Fruit fly (Drosophila melanogaster) whole organism, embryonic: ENCODE results near the gene ABCB7.

ENCODE experiments used
- Atf-2 ChIP-seq: fragments of 200-800 bp; sonication (Bioruptor generic); optimal IDR thresholded peaks from 2 replicates; lab custom pipeline; 2016; ENCODE audit warnings: missing biosample characterization, missing genetic modification characterization
- B-H2 ChIP-seq: fragments of 200-800 bp; sonication (Bioruptor generic); optimal IDR thresholded peaks from 2 replicates; lab custom pipeline; 2018; ENCODE audit warnings: missing biosample characterization, mild to moderate bottlenecking, missing genetic modification characterization
- CG10209 ChIP-seq: fragments of 200-800 bp; sonication (Bioruptor generic); optimal IDR thresholded peaks from 3 replicates; lab custom pipeline; 2017; ENCODE audit warnings: missing biosample characterization, mild to moderate bottlenecking, missing genetic modification characterization, missing genetic modification reagents
- CG10543 ChIP-seq: fragments of 200-800 bp; sonication (Bioruptor generic); optimal IDR thresholded peaks from 3 replicates; lab custom pipeline; 2017; ENCODE audit warnings: missing biosample characterization, mild to moderate bottlenecking, missing genetic modification characterization, moderate library complexity
- CG10654 ChIP-seq: fragments of 200-800 bp; sonication (Bioruptor generic); optimal IDR thresholded peaks from 2 replicates; lab custom pipeline; 2016; ENCODE audit warnings: missing biosample characterization, missing genetic modification characterization
- CG11456 ChIP-seq: fragments of 200-800 bp; sonication (Bioruptor generic); IDR thresholded peaks from 3 replicates; pipeline ENCODE4 v1.3.6; 2022; ENCODE audit warnings: missing biosample characterization, missing genetic modification characterization
- CG12071 ChIP-seq: fragments of 200-800 bp; sonication (Bioruptor generic); optimal IDR thresholded peaks from 3 replicates; lab custom pipeline; 2018; ENCODE audit warnings: missing biosample characterization, mild to moderate bottlenecking, missing genetic modification characterization
- CG15696 ChIP-seq: fragments of 200-800 bp; sonication (Bioruptor generic); optimal IDR thresholded peaks from 2 replicates; lab custom pipeline; 2019; ENCODE audit warnings: missing biosample characterization, mild to moderate bottlenecking, missing genetic modification characterization, moderate library complexity
- CG17568 ChIP-seq: fragments of 200-800 bp; sonication (Bioruptor generic); optimal IDR thresholded peaks from 2 replicates; lab custom pipeline; 2018; ENCODE audit warnings: missing biosample characterization, mild to moderate bottlenecking, missing genetic modification characterization, moderate library complexity
- CG18011 ChIP-seq: fragments of 200-800 bp; sonication (Bioruptor generic); optimal IDR thresholded peaks from 2 replicates; lab custom pipeline; 2017; ENCODE audit warnings: missing biosample characterization, missing genetic modification characterization, mild to moderate bottlenecking, moderate library complexity, missing genotype
- CG18764 ChIP-seq: fragments of 200-800 bp; sonication (Bioruptor generic); optimal IDR thresholded peaks from 3 replicates; lab custom pipeline; 2016; ENCODE audit warnings: missing biosample characterization, missing genetic modification characterization
- CG2889 ChIP-seq: fragments of 200-800 bp; sonication (Bioruptor generic); IDR thresholded peaks from 3 replicates; pipeline ENCODE4 v1.3.6; 2022; ENCODE audit warnings: missing biosample characterization, missing genetic modification characterization
- CG32532 ChIP-seq: fragments of 200-800 bp; sonication (Bioruptor generic); IDR thresholded peaks from 2 replicates; pipeline ENCODE4 v1.3.6; 2022; ENCODE audit warnings: missing biosample characterization, missing genetic modification characterization
- CG7987 ChIP-seq: fragments of 200-800 bp; sonication (Bioruptor generic); optimal IDR thresholded peaks from 2 replicates; lab custom pipeline; 2018; ENCODE audit warnings: missing biosample characterization, mild to moderate bottlenecking, missing genetic modification characterization, moderate library complexity
- CG8290 ChIP-seq, 3 experiments: fragments of 200-800 bp; sonication (Bioruptor generic); optimal IDR thresholded peaks; 2 replicates each; lab custom pipeline; 2016 to 2019; ENCODE audit warnings: missing biosample characterization in 3 of 3, missing genetic modification characterization in 3 of 3, mild to moderate bottlenecking in 2 of 3, moderate library complexity in 1 of 3
- CoRest ChIP-seq: fragments of 200-800 bp; sonication (Bioruptor generic); optimal IDR thresholded peaks from 3 replicates; lab custom pipeline; 2018; ENCODE audit warnings: missing biosample characterization, mild to moderate bottlenecking, missing genetic modification characterization, moderate library complexity
- D ChIP-seq, 2 experiments: fragments of 200-800 bp in 1 of 2; fragments of >200 bp in 1 of 2; sonication (Bioruptor generic) in 1 of 2; optimal IDR thresholded peaks; 2 replicates in 1 of 2; 3 replicates in 1 of 2; lab custom pipeline; 2017; ENCODE audit warnings: mild to moderate bottlenecking in 1 of 2, missing biosample characterization in 1 of 2, missing genetic modification characterization in 1 of 2, missing genetic modification reagents in 1 of 2
- Dad ChIP-seq: fragments of 200-800 bp; sonication (Bioruptor generic); optimal IDR thresholded peaks from 3 replicates; lab custom pipeline; 2016; ENCODE audit warnings: missing biosample characterization, missing genetic modification characterization
- ERR ChIP-seq: fragments of 200-800 bp; sonication (Bioruptor generic); optimal IDR thresholded peaks from 2 replicates; lab custom pipeline; 2016; ENCODE audit warnings: missing biosample characterization, missing genetic modification characterization
- Hmr ChIP-seq: fragments of 200-800 bp; sonication (Bioruptor generic); optimal IDR thresholded peaks from 3 replicates; lab custom pipeline; 2017; ENCODE audit warnings: mild to moderate bottlenecking, missing biosample characterization, missing genetic modification reagents, missing genetic modification characterization
- Jarid2 ChIP-seq: fragments of 200-800 bp; sonication (Bioruptor generic); optimal IDR thresholded peaks from 3 replicates; lab custom pipeline; 2017; ENCODE audit warnings: mild to moderate bottlenecking, missing biosample characterization, missing genetic modification reagents, missing genetic modification characterization
- Mes4 ChIP-seq: fragments of 200-800 bp; sonication (Bioruptor generic); optimal IDR thresholded peaks from 2 replicates; lab custom pipeline; 2016; ENCODE audit warnings: missing biosample characterization, missing genetic modification characterization
- NC2β ChIP-seq: fragments of 200-800 bp; sonication (Bioruptor generic); optimal IDR thresholded peaks from 2 replicates; lab custom pipeline; 2016; ENCODE audit warnings: missing biosample characterization, missing genetic modification characterization
- Neu2 ChIP-seq: fragments of 200-800 bp; sonication (Bioruptor generic); optimal IDR thresholded peaks from 3 replicates; lab custom pipeline; 2016; ENCODE audit warnings: missing biosample characterization, missing genetic modification characterization, borderline replicate concordance
- Sox102F ChIP-seq: fragments of 200-800 bp; sonication (Bioruptor generic); optimal IDR thresholded peaks from 2 replicates; lab custom pipeline; 2018; ENCODE audit warnings: missing biosample characterization, mild to moderate bottlenecking, missing genetic modification characterization, moderate library complexity
- Xbp1 ChIP-seq: fragments of 200-800 bp; sonication (Bioruptor generic); optimal IDR thresholded peaks from 3 replicates; lab custom pipeline; 2016; ENCODE audit warnings: missing biosample characterization, mild to moderate bottlenecking, missing genetic modification characterization
- Xrp1 ChIP-seq: fragments of 200-800 bp; sonication (Bioruptor generic); IDR thresholded peaks from 2 replicates; pipeline ENCODE4 v1.3.6; 2022; ENCODE audit warnings: missing biosample characterization, missing genetic modification characterization
- ac ChIP-seq: fragments of 200-800 bp; sonication (Bioruptor generic); optimal IDR thresholded peaks from 3 replicates; lab custom pipeline; 2017; ENCODE audit warnings: missing biosample characterization, mild to moderate bottlenecking, missing genetic modification characterization
- ap ChIP-seq: fragments of 200-800 bp; sonication (Bioruptor generic); IDR thresholded peaks from 2 replicates; pipeline ENCODE4 v1.3.6; 2022; ENCODE audit warnings: missing biosample characterization, missing genetic modification characterization
- bsh ChIP-seq, 2 experiments: fragments of 200-800 bp; sonication (Bioruptor generic); optimal IDR thresholded peaks; 2 replicates each; lab custom pipeline; 2017 to 2018; ENCODE audit warnings: mild to moderate bottlenecking in 2 of 2, missing biosample characterization in 2 of 2, missing genetic modification characterization in 2 of 2, moderate library complexity in 1 of 2
- dan ChIP-seq: fragments of 200-800 bp; sonication (Bioruptor generic); IDR thresholded peaks from 2 replicates; pipeline ENCODE4 v1.3.6; 2022; ENCODE audit warnings: missing biosample characterization, missing genetic modification characterization
- fd96Cb ChIP-seq: fragments of 200-800 bp; sonication (Bioruptor generic); optimal IDR thresholded peaks from 2 replicates; lab custom pipeline; 2018; ENCODE audit warnings: missing biosample characterization, mild to moderate bottlenecking, missing genetic modification characterization, moderate library complexity
- hb ChIP-seq: fragments of 200-800 bp; sonication (Bioruptor generic); IDR thresholded peaks from 3 replicates; pipeline ENCODE4 v1.3.6; 2022; ENCODE audit warnings: missing biosample characterization, missing genetic modification characterization; ENCODE audit not compliant: partially characterized antibody
- ken ChIP-seq: fragments of 200-800 bp; sonication (Bioruptor generic); IDR thresholded peaks from 3 replicates; pipeline ENCODE4 v1.3.6; 2022; ENCODE audit warnings: missing biosample characterization, missing genetic modification characterization
- lov ChIP-seq, 2 experiments: fragments of 200-800 bp in 1 of 2; fragments of >200 bp in 1 of 2; sonication (Bioruptor generic) in 1 of 2; IDR thresholded peaks in 1 of 2; optimal IDR thresholded peaks in 1 of 2; 2 replicates in 1 of 2; 3 replicates in 1 of 2; pipeline versions ENCODE4 v1.3.6 to Lab custom; 2017 to 2022; ENCODE audit warnings: missing biosample characterization in 1 of 2, missing genetic modification characterization in 1 of 2
- nmo ChIP-seq: fragments of 200-800 bp; sonication (Bioruptor generic); optimal IDR thresholded peaks from 2 replicates; lab custom pipeline; 2018; ENCODE audit warnings: missing biosample characterization, mild to moderate bottlenecking, missing genetic modification characterization, moderate library complexity
- nom ChIP-seq: fragments of 200-800 bp; sonication (Bioruptor generic); optimal IDR thresholded peaks from 2 replicates; lab custom pipeline; 2017; ENCODE audit warnings: missing biosample characterization, missing genetic modification characterization, mild to moderate bottlenecking, moderate library complexity, missing genetic modification reagents
- salm ChIP-seq: fragments of 200-800 bp; sonication (Bioruptor generic); optimal IDR thresholded peaks from 2 replicates; lab custom pipeline; 2018; ENCODE audit warnings: missing biosample characterization, mild to moderate bottlenecking, missing genetic modification characterization
- sd ChIP-seq: fragments of 200-800 bp; sonication (Bioruptor generic); optimal IDR thresholded peaks from 3 replicates; lab custom pipeline; 2018; ENCODE audit warnings: missing biosample characterization, mild to moderate bottlenecking, missing genetic modification characterization, moderate library complexity
- shn ChIP-seq: fragments of 200-800 bp; sonication (Bioruptor generic); optimal IDR thresholded peaks from 3 replicates; lab custom pipeline; 2016; ENCODE audit warnings: missing biosample characterization, missing genetic modification characterization
- sim ChIP-seq: fragments of 200-800 bp; sonication (Bioruptor generic); IDR thresholded peaks from 2 replicates; pipeline ENCODE4 v1.3.6; 2022; ENCODE audit warnings: missing biosample characterization, missing genetic modification characterization
- sob ChIP-seq: fragments of 200-800 bp; sonication (Bioruptor generic); IDR thresholded peaks from 2 replicates; pipeline ENCODE4 v1.3.6; 2022; ENCODE audit warnings: missing biosample characterization, missing genetic modification characterization
- sr ChIP-seq: fragments of 200-800 bp; sonication (Bioruptor generic); IDR thresholded peaks from 3 replicates; pipeline ENCODE4 v1.3.6; 2022; ENCODE audit warnings: missing biosample characterization, missing genetic modification characterization
- tio ChIP-seq: fragments of 200-800 bp; sonication (Bioruptor generic); optimal IDR thresholded peaks from 2 replicates; lab custom pipeline; 2017; ENCODE audit warnings: missing biosample characterization, missing genetic modification characterization, inconsistent platforms
- tll ChIP-seq, 2 experiments: fragments of 200-800 bp in 1 of 2; fragments of >200 bp in 1 of 2; sonication (Bioruptor generic) in 1 of 2; optimal IDR thresholded peaks; 2 replicates each; lab custom pipeline; 2017 to 2019; ENCODE audit warnings: missing biosample characterization in 2 of 2, missing genetic modification characterization in 2 of 2, mild to moderate bottlenecking in 1 of 2, moderate library complexity in 1 of 2
- zen ChIP-seq: fragments of 200-800 bp; sonication (Bioruptor generic); optimal IDR thresholded peaks from 3 replicates; lab custom pipeline; 2018; ENCODE audit warnings: missing biosample characterization, mild to moderate bottlenecking, missing genetic modification characterization, moderate library complexity
- zfh1 ChIP-seq: fragments of 200-800 bp; sonication (Bioruptor generic); IDR thresholded peaks from 3 replicates; pipeline ENCODE4 v1.3.6; 2022; ENCODE audit warnings: missing biosample characterization, missing genetic modification characterization

The ABCB7 gene

dm6 chr3L:1578391-1578948, 39.7 kb upstream of the ABCB7 start (continued):
- TF ChIP-seq dan (GFP tag; lab: Robert Waterston, UW): no peak
- TF ChIP-seq zfh1: peak; percentile 54; the same call in 2 of the 3 replicates
- TF ChIP-seq Hmr (GFP tag; lab: Kevin White, UChicago): no peak
- TF ChIP-seq ERR (GFP tag; lab: Kevin White, UChicago): no peak
- TF ChIP-seq CG10209 (GFP tag; lab: Kevin White, UChicago): peak; percentile 15
- no peak for TF ChIP-seq NC2β (GFP tag; lab: Kevin White, UChicago)
- peak; percentile 5; the same call in 1 of the 2 replicates for TF ChIP-seq sim (GFP tag; lab: Robert Waterston, UW)
- no peak for TF ChIP-seq Mes4 (GFP tag; lab: Kevin White, UChicago)
- TF ChIP-seq shn (GFP tag; lab: Kevin White, UChicago): peak; percentile 18
- TF ChIP-seq CG10654 (GFP tag; lab: Kevin White, UChicago): peak; percentile 24
- TF ChIP-seq ap (GFP tag; lab: Robert Waterston, UW): 0 out of 2 replicates have a peak, but pooled peaks have one; percentile 24
- no peak for TF ChIP-seq CG8290 (GFP tag; optimal IDR thresholded peaks at IDR 0.05; lab: Kevin White, UChicago)
- peak in 1 of 2 experiments; percentile 20 for TF ChIP-seq CG8290 (tag; optimal IDR thresholded peaks at IDR 0.05; lab: Kevin White, UChicago)
- TF ChIP-seq CG32532 (GFP tag; lab: Robert Waterston, UW): 0 out of 2 replicates have a peak, but pooled peaks have one; percentile 37
- TF ChIP-seq salm: no peak
- no peak for TF ChIP-seq CG18011 (GFP tag; lab: Kevin White, UChicago)
- TF ChIP-seq nmo (GFP tag; lab: Kevin White, UChicago): peak; percentile 4
- 0 out of 3 replicates have a peak, but pooled peaks have one; percentile 38 for TF ChIP-seq ken (GFP tag; lab: Robert Waterston, UW)
- peak; percentile 46 for TF ChIP-seq Sox102F (GFP tag; lab: Kevin White, UChicago)
- TF ChIP-seq sob: 0 out of 2 replicates have a peak, but pooled peaks have one; percentile 52
- TF ChIP-seq CG17568 (GFP tag; lab: Kevin White, UChicago): peak; percentile 28
- TF ChIP-seq CG15696: peak; percentile 54
- TF ChIP-seq CG18764 (GFP tag; lab: Kevin White, UChicago): peak; percentile 14
- peak; percentile 41 for TF ChIP-seq fd96Cb (tag; lab: Kevin White, UChicago)
- TF ChIP-seq Dad (GFP tag; lab: Kevin White, UChicago): no peak
- no peak for TF ChIP-seq CG2889 (GFP tag; lab: Robert Waterston, UW)
- no peak for TF ChIP-seq B-H2 (GFP tag; lab: Kevin White, UChicago)
- no peak for TF ChIP-seq CG7987 (GFP tag; lab: Kevin White, UChicago)
- peak in 1 of 2 experiments; percentile 58 for TF ChIP-seq bsh (GFP tag; optimal IDR thresholded peaks at IDR 0.05; lab: Kevin White, UChicago)
- TF ChIP-seq Atf-2: no peak
- TF ChIP-seq zen (tag; lab: Kevin White, UChicago): no peak
- TF ChIP-seq hb: no peak
- 0 out of 3 replicates have a peak, but pooled peaks have one; percentile 41 for TF ChIP-seq CG11456 (GFP tag; lab: Robert Waterston, UW)
- no peak for TF ChIP-seq D (optimal IDR thresholded peaks at IDR 0.05; lab: Kevin White, UChicago)
- peak; percentile 9 for TF ChIP-seq D (GFP tag; optimal IDR thresholded peaks at IDR 0.05; lab: Kevin White, UChicago)
- TF ChIP-seq Xbp1 (GFP tag; lab: Kevin White, UChicago): peak; percentile 1
- no peak for TF ChIP-seq nom (GFP tag; lab: Kevin White, UChicago)
- TF ChIP-seq Xrp1: peak; percentile 32; the same call in 1 of the 2 replicates
- TF ChIP-seq ac (GFP tag; lab: Kevin White, UChicago): no peak
- TF ChIP-seq sr (GFP tag; lab: Robert Waterston, UW): 0 out of 3 replicates have a peak, but pooled peaks have one; percentile 27
- peak; percentile 7 for TF ChIP-seq CoRest
- TF ChIP-seq Neu2 (GFP tag; lab: Kevin White, UChicago): no peak
- TF ChIP-seq tio (GFP tag; lab: Kevin White, UChicago): no peak
- no peak for TF ChIP-seq lov (optimal IDR thresholded peaks at IDR 0.05; lab: Kevin White, UChicago)
- 0 out of 3 replicates have a peak, but pooled peaks have one; percentile 57 for TF ChIP-seq lov (GFP tag; IDR thresholded peaks at IDR 0.05; lab: Robert Waterston, UW)
- peak; percentile 14 for TF ChIP-seq CG12071 (GFP tag; lab: Kevin White, UChicago)
- peak; percentile 57 for TF ChIP-seq Jarid2
- TF ChIP-seq tll (GFP tag; optimal IDR thresholded peaks at IDR 0.05; lab: Kevin White, UChicago): no peak
- no peak for TF ChIP-seq CG10543 (GFP tag; lab: Kevin White, UChicago)
- peak; percentile 9 for TF ChIP-seq sd
